Worm (Caenorhabditis elegans): Measurements from ENCODE around the gene grl-13.

The grl-13 gene

DNA sequence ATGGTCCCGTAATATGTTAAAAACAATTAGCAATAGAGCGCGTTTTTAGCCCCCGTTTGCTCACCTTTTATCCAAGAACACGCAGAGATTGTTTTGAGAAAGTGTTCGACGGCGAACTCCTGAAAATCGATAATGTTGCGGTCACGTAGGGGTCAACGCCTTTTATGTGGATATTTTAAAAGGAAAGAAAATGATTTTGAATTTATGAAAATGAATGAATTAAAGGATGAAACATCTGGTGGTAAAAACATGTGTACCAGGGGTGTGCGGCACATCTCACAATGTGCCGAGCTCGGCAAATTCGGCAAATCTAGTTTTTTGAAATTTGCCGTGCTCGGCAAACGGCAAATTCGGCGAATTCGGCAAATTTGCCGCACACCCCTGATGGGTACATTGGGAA is 35.7 kb upstream of the grl-13 start, which contains the start of gene F13A2.4:
TSS of gene F13A2.4 (minus strand) at position 101 of the 400 bp plus-strand sequence.
- no peak for TF ChIP-seq pha-2 (tag; optimal IDR thresholded peaks at IDR 0.05)
- no peak for TF ChIP-seq ztf-16 (tag; optimal IDR thresholded peaks at IDR 0.05)
- no peak for TF ChIP-seq F13H6.1 (tag; optimal IDR thresholded peaks at IDR 0.05)
- no peak for TF ChIP-seq fax-1 (tag; optimal IDR thresholded peaks at IDR 0.05)
- TF ChIP-seq dve-1 (tag; optimal IDR thresholded peaks at IDR 0.05) = no peak
- TF ChIP-seq tbx-7 (tag; optimal IDR thresholded peaks at IDR 0.05) = no peak
- TF ChIP-seq T23F11.4 (GFP tag; optimal IDR thresholded peaks at IDR 0.05) = no peak
- no peak for TF ChIP-seq dmd-4 (tag; optimal IDR thresholded peaks at IDR 0.05; ENCODE audit: borderline replicate concordance)
- TF ChIP-seq ceh-45 (GFP tag; IDR thresholded peaks at IDR 0.05) = no peak
- no peak for TF ChIP-seq gmeb-2 (tag; optimal IDR thresholded peaks at IDR 0.05)
- TF ChIP-seq sox-2 (GFP tag; IDR thresholded peaks at IDR 0.05) = no peak
- no peak for TF ChIP-seq K02D7.2 (tag; optimal IDR thresholded peaks at IDR 0.05)
- TF ChIP-seq ceh-2 (tag; optimal IDR thresholded peaks at IDR 0.05) = no peak

DNA sequence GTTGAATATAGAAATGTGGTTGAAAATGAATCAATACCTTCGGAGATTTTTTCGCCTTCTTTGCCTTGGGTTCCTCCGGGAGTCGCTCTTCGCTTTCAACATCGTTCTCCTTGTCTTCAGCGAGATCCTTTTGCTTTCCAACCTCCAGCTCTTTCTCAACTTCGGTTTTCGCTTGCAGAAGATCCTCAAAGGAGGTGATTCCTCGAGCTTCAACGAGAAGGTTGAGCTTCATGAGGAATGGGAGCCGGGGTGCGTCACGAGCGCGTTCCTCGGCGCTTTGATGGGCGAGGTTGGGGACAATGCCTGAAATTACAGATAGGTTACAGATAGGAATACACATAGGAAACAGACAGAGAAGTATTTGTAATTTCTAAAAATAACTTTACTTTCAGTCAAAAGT is 34.5 kb upstream of the grl-13 start:
- TF ChIP-seq hlh-15 (tag; optimal IDR thresholded peaks at IDR 0.05) = no peak
- no peak for TF ChIP-seq pros-1 (tag; optimal IDR thresholded peaks at IDR 0.05)
- no peak for TF ChIP-seq ceh-6 (GFP tag; optimal IDR thresholded peaks at IDR 0.05)
- TF ChIP-seq tbx-7 (tag; optimal IDR thresholded peaks at IDR 0.05) = no peak
- no peak for TF ChIP-seq fkh-6 (tag; optimal IDR thresholded peaks at IDR 0.05)

- no peak for TF ChIP-seq mec-3 (tag; optimal IDR thresholded peaks at IDR 0.05; ENCODE audit: borderline replicate concordance)
- no peak for TF ChIP-seq elt-4 (tag; optimal IDR thresholded peaks at IDR 0.05)
- TF ChIP-seq sdc-2 (tag; optimal IDR thresholded peaks at IDR 0.05) = no peak
- no peak for TF ChIP-seq T23F11.4 (GFP tag; optimal IDR thresholded peaks at IDR 0.05)
- TF ChIP-seq eyg-1 (tag; optimal IDR thresholded peaks at IDR 0.05) = no peak
- no peak for TF ChIP-seq zip-5 (tag; optimal IDR thresholded peaks at IDR 0.05)
- no peak for TF ChIP-seq rnt-1 (tag; optimal IDR thresholded peaks at IDR 0.05)
Observed at ce11 chrV:4398127-4398526, 33.7 kb upstream of the grl-13 start.

DNA sequence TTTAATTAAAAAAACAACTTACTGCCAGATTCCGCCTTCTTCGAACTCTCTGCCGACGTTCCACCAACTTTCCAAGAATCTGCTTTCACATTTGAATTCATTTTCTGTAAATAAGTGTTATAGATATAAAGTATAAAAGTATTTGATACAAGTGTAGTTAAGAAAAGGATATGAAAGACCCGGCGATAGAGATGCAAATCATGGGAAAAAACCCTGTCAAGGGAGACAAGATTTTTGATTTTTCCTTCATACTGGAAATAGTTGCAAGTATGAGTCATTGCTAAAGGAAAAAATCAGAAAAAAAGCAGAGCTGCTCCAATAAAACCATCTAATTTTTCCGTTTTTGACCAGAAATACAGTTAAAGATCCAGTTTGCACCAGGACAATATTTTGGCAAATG is 31.8 kb upstream of the grl-13 start, which contains the start of gene F13A2.3:
TSS of gene F13A2.3 (minus strand) at position 101 of the 400 bp plus-strand sequence.
- TF ChIP-seq dve-1 (tag; optimal IDR thresholded peaks at IDR 0.05) (no peak), lim-6 (tag; optimal IDR thresholded peaks at IDR 0.05) (no peak), fax-1 (tag; optimal IDR thresholded peaks at IDR 0.05) (no peak), elt-2 (tag; optimal IDR thresholded peaks at IDR 0.05) (no peak), sox-4 (tag; optimal IDR thresholded peaks at IDR 0.05) (no peak), unc-3 (GFP tag; conservative IDR thresholded peaks at IDR 0.05) (no peak), unc-3 (tag; optimal IDR thresholded peaks at IDR 0.05) (no peak), lin-11 (tag; optimal IDR thresholded peaks at IDR 0.05) (no peak), hlh-13 (GFP tag; optimal IDR thresholded peaks at IDR 0.05) (no peak)

DNA sequence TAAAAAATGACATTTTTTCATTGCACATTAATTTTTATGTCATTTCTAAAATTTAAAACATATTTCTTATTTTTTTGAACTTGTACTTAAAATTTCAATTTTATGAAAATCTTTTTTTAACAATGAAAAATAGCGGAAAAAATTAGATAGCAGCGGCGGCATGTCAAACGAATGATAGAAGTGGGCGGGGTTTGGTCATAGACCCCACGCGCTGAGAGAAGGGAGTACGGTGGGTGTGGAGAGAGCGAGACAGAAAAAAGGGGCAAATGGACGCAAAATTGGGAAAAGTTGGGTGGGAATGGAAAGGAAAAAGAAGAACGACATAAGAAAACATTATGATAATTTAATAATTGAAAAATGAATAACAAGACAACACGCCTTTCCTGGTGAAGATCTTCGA is 23.5 kb upstream of the grl-13 start:
- no peak for TF ChIP-seq ceh-19 (GFP tag; optimal IDR thresholded peaks at IDR 0.05)
- no peak for TF ChIP-seq sdc-2 (tag; optimal IDR thresholded peaks at IDR 0.05)
- TF ChIP-seq F13H6.1 (tag; optimal IDR thresholded peaks at IDR 0.05) = no peak

ce11 chrV:4387402-4387801 is 23.0 kb upstream of the grl-13 start, which contains the start of gene F13A2.9:
TSS of gene F13A2.9 (minus strand) at chrV:4387502.
- no peak for TF ChIP-seq hlh-30 (tag; optimal IDR thresholded peaks at IDR 0.05; ENCODE audit: insufficient read depth)
- TF ChIP-seq pag-3 (tag; optimal IDR thresholded peaks at IDR 0.05; ENCODE audit: borderline replicate concordance) = no peak
- no peak for TF ChIP-seq F13H6.1 (tag; optimal IDR thresholded peaks at IDR 0.05)
- TF ChIP-seq ceh-31 (tag; optimal IDR thresholded peaks at IDR 0.05) = no peak
- TF ChIP-seq sox-4 (tag; optimal IDR thresholded peaks at IDR 0.05) = no peak
- TF ChIP-seq odd-2 (tag; optimal IDR thresholded peaks at IDR 0.05) = no peak
- TF ChIP-seq eyg-1 (tag; optimal IDR thresholded peaks at IDR 0.05) = no peak
- no peak for TF ChIP-seq lim-6 (tag; optimal IDR thresholded peaks at IDR 0.05)
- no peak for TF ChIP-seq C08G9.2 (tag; optimal IDR thresholded peaks at IDR 0.05)

All from whole organism, late embryonic.